Worm (Caenorhabditis elegans) whole organism, L1 larva: ENCODE results near the gene mpst-2.

Experiments used
- C04F5.9 ChIP-seq: sonication (generic microtip); optimal IDR thresholded peaks from 2 replicates; lab custom pipeline; 2016; ENCODE audit warnings: missing genetic modification characterization, missing compliant biosample characterization
- F16B12.6 ChIP-seq: fragments of 150-350 bp; optimal IDR thresholded peaks from 2 replicates; lab custom pipeline; 2014; ENCODE audit warnings: missing biosample characterization, missing genetic modification characterization
- ceh-63 ChIP-seq: fragments of 200-800 bp; sonication (Bioruptor generic); optimal IDR thresholded peaks from 2 replicates; lab custom pipeline; 2018; ENCODE audit warnings: mild to moderate bottlenecking, missing genetic modification characterization, missing compliant biosample characterization
- ceh-8 ChIP-seq: fragments of 200-800 bp; sonication (Bioruptor generic); optimal IDR thresholded peaks from 2 replicates; lab custom pipeline; 2018; ENCODE audit warnings: mild to moderate bottlenecking, missing genetic modification characterization, moderate library complexity, missing compliant biosample characterization
- ceh-82 ChIP-seq, 3 experiments: fragments of 150-350 bp in 1 of 3; sonication (generic microtip) in 2 of 3; optimal IDR thresholded peaks; 2 replicates each; lab custom pipeline; 2014 to 2017; ENCODE audit warnings: missing biosample characterization in 3 of 3, missing genetic modification characterization in 3 of 3
- ceh-88 ChIP-seq: fragments of 200-800 bp; sonication (Bioruptor generic); IDR thresholded peaks from 2 replicates; pipeline ENCODE4 v1.3.6; 2022; ENCODE audit warnings: missing genetic modification characterization, missing compliant biosample characterization
- ces-1 ChIP-seq: fragments of 150-350 bp; optimal IDR thresholded peaks from 2 replicates; lab custom pipeline; 2014; ENCODE audit warnings: missing biosample characterization, missing genetic modification reagents, missing genetic modification characterization
- dpl-1 ChIP-seq, 3 experiments: fragments of 150-350 bp in 2 of 3; sonication (generic microtip) in 1 of 3; optimal IDR thresholded peaks; 2 replicates each; lab custom pipeline; 2014 to 2017; ENCODE audit warnings: missing biosample characterization in 3 of 3, missing genetic modification characterization in 3 of 3, missing genetic modification reagents in 3 of 3
- dsc-1 ChIP-seq: sonication (generic microtip); optimal IDR thresholded peaks from 2 replicates; lab custom pipeline; 2016; ENCODE audit warnings: mild to moderate bottlenecking, missing genetic modification characterization, missing compliant biosample characterization
- efl-1 ChIP-seq, 4 experiments: fragments of 150-350 bp; optimal IDR thresholded peaks in 3 of 4; peaks in 1 of 4; 1 replicate in 1 of 4; 2 replicates in 3 of 4; lab custom pipeline; 2014; ENCODE audit warnings: missing biosample characterization in 2 of 4, missing genetic modification characterization in 2 of 4, missing genetic modification reagents in 2 of 4
- elt-2 ChIP-seq: sonication (generic microtip); optimal IDR thresholded peaks from 2 replicates; lab custom pipeline; 2016; ENCODE audit warnings: missing genetic modification characterization, mild to moderate bottlenecking, inconsistent platforms, missing compliant biosample characterization, missing genetic modification reagents
- ets-5 ChIP-seq: fragments of 200-800 bp; sonication (Bioruptor generic); IDR thresholded peaks from 2 replicates; pipeline ENCODE4 v1.3.6; 2022; ENCODE audit warnings: missing genetic modification characterization, missing compliant biosample characterization
- fkh-4 ChIP-seq: sonication (generic microtip); optimal IDR thresholded peaks from 2 replicates; lab custom pipeline; 2016; ENCODE audit warnings: missing compliant biosample characterization, missing genetic modification characterization, borderline replicate concordance
- fkh-8 ChIP-seq: sonication (generic microtip); optimal IDR thresholded peaks from 2 replicates; lab custom pipeline; 2016; ENCODE audit warnings: mild to moderate bottlenecking, missing genetic modification characterization, missing compliant biosample characterization
- grh-1 ChIP-seq: fragments of 200-800 bp; sonication (Bioruptor generic); IDR thresholded peaks from 2 replicates; pipeline ENCODE4 v1.3.6; 2022; ENCODE audit warnings: missing genetic modification reagents, missing genetic modification characterization, missing compliant biosample characterization
- hlh-4 ChIP-seq: sonication (generic microtip); optimal IDR thresholded peaks from 2 replicates; lab custom pipeline; 2016; ENCODE audit warnings: mild to moderate bottlenecking, missing genetic modification characterization, missing compliant biosample characterization
- hpl-2 ChIP-seq: fragments of 150-350 bp; optimal IDR thresholded peaks from 2 replicates; lab custom pipeline; 2014; ENCODE audit warnings: missing biosample characterization, missing genetic modification reagents, missing genetic modification characterization
- isw-1 ChIP-seq: fragments of 200-800 bp; sonication (Bioruptor generic); IDR thresholded peaks from 2 replicates; pipeline ENCODE4 v1.3.6; 2022; ENCODE audit warnings: missing genetic modification characterization, missing compliant biosample characterization
- jun-1 ChIP-seq: fragments of 150-350 bp; optimal IDR thresholded peaks from 2 replicates; lab custom pipeline; 2014; ENCODE audit warnings: missing biosample characterization, missing genetic modification reagents, missing genetic modification characterization
- lin-13 ChIP-seq: fragments of 150-350 bp; optimal IDR thresholded peaks from 2 replicates; lab custom pipeline; 2014; ENCODE audit warnings: missing biosample characterization, missing genetic modification reagents, missing genetic modification characterization
- lin-14 ChIP-seq: fragments of 200-800 bp; sonication (Bioruptor generic); optimal IDR thresholded peaks from 2 replicates; lab custom pipeline; 2018; ENCODE audit warnings: mild to moderate bottlenecking, missing genetic modification characterization, moderate library complexity, missing compliant biosample characterization
- lin-15B ChIP-seq: fragments of 150-350 bp; sonication (generic microtip); optimal IDR thresholded peaks from 3 replicates; lab custom pipeline; 2014; ENCODE audit warnings: missing biosample characterization, missing genetic modification characterization
- lin-35 ChIP-seq, 2 experiments: fragments of 150-350 bp; optimal IDR thresholded peaks; 2 replicates each; lab custom pipeline; 2014; ENCODE audit warnings: missing biosample characterization in 2 of 2, missing genetic modification characterization in 2 of 2, missing genetic modification reagents in 2 of 2
- lin-39 ChIP-seq: fragments of 150-350 bp; optimal IDR thresholded peaks from 2 replicates; lab custom pipeline; 2014; ENCODE audit warnings: missing biosample characterization, missing genetic modification reagents, missing genetic modification characterization
- mab-9 ChIP-seq: fragments of 200-800 bp; sonication (Bioruptor generic); IDR thresholded peaks from 2 replicates; pipeline ENCODE4 v1.3.6; 2022; ENCODE audit warnings: missing genetic modification reagents, missing genetic modification characterization, missing compliant biosample characterization
- mef-2 ChIP-seq: fragments of 150-350 bp; optimal IDR thresholded peaks from 2 replicates; lab custom pipeline; 2014; ENCODE audit warnings: missing biosample characterization, missing genetic modification characterization
- nhr-11 ChIP-seq: fragments of 150-350 bp; optimal IDR thresholded peaks from 2 replicates; lab custom pipeline; 2014; ENCODE audit warnings: missing biosample characterization, missing genetic modification characterization
- nhr-12 ChIP-seq: sonication (generic microtip); optimal IDR thresholded peaks from 2 replicates; lab custom pipeline; 2017; ENCODE audit warnings: missing biosample characterization, missing genetic modification characterization
- nhr-20 ChIP-seq: sonication (generic microtip); optimal IDR thresholded peaks from 2 replicates; lab custom pipeline; 2016; ENCODE audit warnings: mild to moderate bottlenecking, missing genetic modification characterization, missing compliant biosample characterization
- nhr-76 ChIP-seq: sonication (generic microtip); optimal IDR thresholded peaks from 2 replicates; lab custom pipeline; 2017; ENCODE audit warnings: missing biosample characterization, missing genetic modification characterization
- nhr-85 ChIP-seq: sonication (generic microtip); peaks from one replicate; lab custom pipeline; 2016; ENCODE audit warnings: missing genetic modification characterization, inconsistent platforms, missing compliant biosample characterization
- nhr-90 ChIP-seq: sonication (generic microtip); optimal IDR thresholded peaks from 2 replicates; lab custom pipeline; 2016; ENCODE audit warnings: mild to moderate bottlenecking, missing genetic modification characterization, missing compliant biosample characterization; ENCODE audit not compliant: poor library complexity
- pag-3 ChIP-seq: sonication (generic microtip); optimal IDR thresholded peaks from 2 replicates; lab custom pipeline; 2017; ENCODE audit warnings: missing genetic modification characterization, mild to moderate bottlenecking, missing compliant biosample characterization, antibody characterized with exemption, borderline replicate concordance; ENCODE audit not compliant: insufficient read depth
- pqm-1 ChIP-seq: sonication (generic microtip); optimal IDR thresholded peaks from 3 replicates; lab custom pipeline; 2017; ENCODE audit warnings: missing biosample characterization, missing genetic modification characterization
- snpc-4 ChIP-seq: fragments of 150-350 bp; optimal IDR thresholded peaks from 2 replicates; lab custom pipeline; 2014; ENCODE audit warnings: missing biosample characterization, missing genetic modification characterization
- sptf-1 ChIP-seq: fragments of 150-350 bp; optimal IDR thresholded peaks from 2 replicates; lab custom pipeline; 2014; ENCODE audit warnings: missing biosample characterization, missing genetic modification characterization
- sup-37 ChIP-seq: fragments of 200-800 bp; sonication (Bioruptor generic); optimal IDR thresholded peaks from 2 replicates; lab custom pipeline; 2018; ENCODE audit warnings: mild to moderate bottlenecking, missing genetic modification characterization, missing compliant biosample characterization
- tbx-2 ChIP-seq: sonication (generic microtip); optimal IDR thresholded peaks from 2 replicates; lab custom pipeline; 2016; ENCODE audit warnings: missing genetic modification characterization, missing compliant biosample characterization
- unc-30 ChIP-seq: sonication (generic microtip); optimal IDR thresholded peaks from 2 replicates; lab custom pipeline; 2017; ENCODE audit warnings: missing biosample characterization, missing genetic modification characterization
- unc-62 ChIP-seq: fragments of 150-350 bp; optimal IDR thresholded peaks from 2 replicates; lab custom pipeline; 2014; ENCODE audit warnings: missing biosample characterization, missing genetic modification reagents, missing genetic modification characterization
- unc-86 ChIP-seq: sonication (generic microtip); optimal IDR thresholded peaks from 2 replicates; lab custom pipeline; 2016; ENCODE audit warnings: missing genetic modification characterization, missing compliant biosample characterization
- unc-98 ChIP-seq: fragments of 200-800 bp; sonication (Bioruptor generic); IDR thresholded peaks from 2 replicates; pipeline ENCODE4 v1.3.6; 2022; ENCODE audit warnings: missing genetic modification characterization, missing compliant biosample characterization
- vab-15 ChIP-seq: sonication (generic microtip); optimal IDR thresholded peaks from 2 replicates; lab custom pipeline; 2017; ENCODE audit warnings: missing genotype, mild to moderate bottlenecking, missing genetic modification characterization, missing compliant biosample characterization
- xbp-1 ChIP-seq: sonication (generic microtip); optimal IDR thresholded peaks from 2 replicates; lab custom pipeline; 2016; ENCODE audit warnings: missing genetic modification characterization, missing compliant biosample characterization

Gene mpst-2

ce11 chrV:14907445-14907844 lies 14.2 kb upstream of the mpst-2 start:
- TF ChIP-seq hlh-4 (tag; lab: Kevin White, UChicago) (no peak), nhr-85 (tag; lab: Kevin White, UChicago) (no peak), snpc-4 (tag; lab: Kevin White, UChicago) (no peak), lin-14 (GFP tag; lab: Kevin White, UChicago) (no peak), hpl-2 (GFP tag; lab: Kevin White, UChicago) (no peak), isw-1 (no peak), fkh-8 (no peak), sptf-1 (tag; lab: Kevin White, UChicago) (no peak), ceh-88 (GFP tag; lab: Robert Waterston, UW) (no peak), jun-1 (tag; lab: Kevin White, UChicago) (no peak), efl-1 (optimal IDR thresholded peaks at IDR 0.05; lab: Kevin White, UChicago) (no peak), efl-1 (GFP tag; optimal IDR thresholded peaks at IDR 0.05 in 1 of 2; lab: Kevin White, UChicago) (no peak), lin-39 (tag; lab: Kevin White, UChicago) (no peak), nhr-20 (tag; lab: Kevin White, UChicago) (no peak), mab-9 (GFP tag; lab: Robert Waterston, UW) (no peak)
- TF ChIP-seq, all 84 proteins: peak for 0

- TF ChIP-seq fkh-4 (no peak), ces-1 (GFP tag; lab: Kevin White, UChicago) (no peak)
Measured at ce11 chrV:14900905-14901304, 7.7 kb upstream of the mpst-2 start.

ce11 chrV:14899545-14899944 lies 6.3 kb upstream of the mpst-2 start, which contains the start of gene H12D21.10:
Gene H12D21.10, plus strand, starts transcription at chrV:14899804.
- TF ChIP-seq lin-14 (GFP tag; lab: Kevin White, UChicago) (peak; percentile 61), nhr-12 (tag; lab: Kevin White, UChicago) (no peak)

- no peak for TF ChIP-seq dpl-1 (GFP tag; optimal IDR thresholded peaks at IDR 0.05; lab: Kevin White, UChicago)
- no peak for TF ChIP-seq nhr-76 (tag; lab: Kevin White, UChicago)
- no peak for TF ChIP-seq xbp-1
- no peak for TF ChIP-seq pag-3
- no peak for TF ChIP-seq nhr-90 (tag; lab: Kevin White, UChicago)
- TF ChIP-seq ets-5 (GFP tag; lab: Robert Waterston, UW) = no peak
- TF ChIP-seq ceh-8 (GFP tag; lab: Kevin White, UChicago) = no peak
- no peak for TF ChIP-seq sptf-1 (tag; lab: Kevin White, UChicago)
- TF ChIP-seq pqm-1 (tag; lab: Kevin White, UChicago) = no peak
- no peak for TF ChIP-seq sup-37 (GFP tag; lab: Kevin White, UChicago)
- TF ChIP-seq hpl-2 (GFP tag; lab: Kevin White, UChicago) = no peak
- no peak for TF ChIP-seq C04F5.9
- TF ChIP-seq elt-2 (tag; lab: Kevin White, UChicago) = no peak
- TF ChIP-seq, all 84 proteins: peak for 0
Measured at ce11 chrV:14897731-14898130, 4.5 kb upstream of the mpst-2 start, which contains the start of gene H12D21.6. Gene H12D21.6, minus strand, starts transcription at chrV:14897831.

ce11 chrV:14895557-14895956 lies 2.3 kb upstream of the mpst-2 start, which contains the start of gene mpst-3:
Gene mpst-3, plus strand, starts transcription at chrV:14895647.
- TF ChIP-seq nhr-85 (tag; lab: Kevin White, UChicago) (no peak), vab-15 (tag; lab: Kevin White, UChicago) (no peak), grh-1 (GFP tag; lab: Robert Waterston, UW) (no peak), F16B12.6 (tag; lab: Kevin White, UChicago) (no peak), lin-13 (GFP tag; lab: Kevin White, UChicago) (no peak), nhr-11 (tag; lab: Kevin White, UChicago) (no peak), lin-15B (tag; lab: Kevin White, UChicago) (no peak), pqm-1 (tag; lab: Kevin White, UChicago) (peak; percentile 30), lin-35 (GFP tag; optimal IDR thresholded peaks at IDR 0.05; lab: Kevin White, UChicago) (peak in 1 of 2 experiments; percentile 32), unc-62 (GFP tag; lab: Kevin White, UChicago) (no peak), ceh-63 (GFP tag; lab: Kevin White, UChicago) (no peak), elt-2 (tag; lab: Kevin White, UChicago) (peak; percentile 71), dsc-1 (tag; lab: Kevin White, UChicago) (no peak), ces-1 (GFP tag; lab: Kevin White, UChicago) (no peak), unc-98 (GFP tag; lab: Robert Waterston, UW) (no peak), unc-86 (tag; lab: Kevin White, UChicago) (no peak), mef-2 (no peak), lin-14 (GFP tag; lab: Kevin White, UChicago) (peak; percentile 37), tbx-2 (tag; lab: Kevin White, UChicago) (no peak), C04F5.9 (no peak), unc-30 (tag; lab: Kevin White, UChicago) (no peak), sptf-1 (tag; lab: Kevin White, UChicago) (no peak), lin-39 (tag; lab: Kevin White, UChicago) (no peak), ceh-82 (tag; optimal IDR thresholded peaks at IDR 0.05; lab: Kevin White, UChicago) (peak in 1 of 3 experiments; percentile 11), nhr-76 (tag; lab: Kevin White, UChicago) (no peak)
